Fruit fly (Drosophila melanogaster): ENCODE measurements around the gene btl.

The btl gene

DNA sequence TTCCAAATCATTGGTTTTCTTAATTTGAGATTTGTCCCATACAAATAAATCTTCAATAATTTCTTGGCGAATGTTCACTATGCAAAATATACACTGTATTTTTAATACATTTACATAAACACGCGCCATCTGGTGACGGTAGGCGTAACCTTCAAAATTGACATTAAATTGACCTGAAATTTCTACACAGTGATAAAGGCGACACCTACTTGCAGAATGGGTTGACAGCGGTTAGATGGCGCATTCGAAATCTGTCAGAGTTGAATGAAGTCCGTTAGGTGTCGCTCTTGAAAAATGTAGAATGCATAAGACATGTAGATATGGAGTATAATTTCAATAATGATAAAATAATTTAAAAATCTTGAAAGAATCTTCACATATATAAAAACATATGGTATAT lies 35.8 kb downstream of the btl start (continued):
- TF ChIP-seq HmgD (GFP tag; optimal IDR thresholded peaks at IDR 0.05) (peak; percentile 95), Poxn (GFP tag; IDR thresholded peaks at IDR 0.05) (no peak), salm (tag; optimal IDR thresholded peaks at IDR 0.05) (peak; percentile 46), CG1529 (GFP tag; optimal IDR thresholded peaks at IDR 0.05) (peak; percentile 11), B-H2 (GFP tag; optimal IDR thresholded peaks at IDR 0.05) (peak; percentile 78), dpn (GFP tag; optimal IDR thresholded peaks at IDR 0.05) (peak; percentile 87 to 90), CG7987 (GFP tag; optimal IDR thresholded peaks at IDR 0.05) (peak; percentile 78), ATbp (GFP tag; optimal IDR thresholded peaks at IDR 0.05) (no peak), hkb (optimal IDR thresholded peaks at IDR 0.05) (peak; percentile 57), hkb (GFP tag; IDR thresholded peaks at IDR 0.05) (peak; percentile 39), jing (GFP tag; optimal IDR thresholded peaks at IDR 0.05) (peak; percentile 63), ara (GFP tag; IDR thresholded peaks at IDR 0.05) (peak; percentile 53; the same call in 1 of the 2 replicates), wor (GFP tag; IDR thresholded peaks at IDR 0.05) (no peak; the same call in 1 of the 2 replicates), mirr (GFP tag; optimal IDR thresholded peaks at IDR 0.05) (peak; percentile 38), CG1602 (GFP tag; optimal IDR thresholded peaks at IDR 0.05) (peak; percentile 89), zen (tag; optimal IDR thresholded peaks at IDR 0.05) (peak; percentile 91), disco-r (GFP tag; optimal IDR thresholded peaks at IDR 0.05) (peak; percentile 58), oc (tag; optimal IDR thresholded peaks at IDR 0.05) (peak; percentile 64), Dip3 (GFP tag; optimal IDR thresholded peaks at IDR 0.05) (peak; percentile 72), Kr (GFP tag; optimal IDR thresholded peaks at IDR 0.05) (no peak), CG1832 (GFP tag; optimal IDR thresholded peaks at IDR 0.05) (no peak), her (GFP tag; optimal IDR thresholded peaks at IDR 0.05) (peak; percentile 77), CG43689 (GFP tag; IDR thresholded peaks at IDR 0.05) (0 out of 2 replicates have a peak, but pooled peaks have one; percentile 17), p53 (GFP tag; optimal IDR thresholded peaks at IDR 0.05) (peak; percentile 90), CG15073 (GFP tag; optimal IDR thresholded peaks at IDR 0.05) (peak; percentile 55), CG16813 (GFP tag; IDR thresholded peaks at IDR 0.05; ENCODE audit: partially characterized antibody) (peak; percentile 66), scrt (GFP tag; optimal IDR thresholded peaks at IDR 0.05) (peak; percentile 14), sug (tag; optimal IDR thresholded peaks at IDR 0.05) (peak; percentile 79), ap (GFP tag; IDR thresholded peaks at IDR 0.05) (no peak; the same call in 1 of the 2 replicates), CG3281 (GFP tag; optimal IDR thresholded peaks at IDR 0.05) (peak; percentile 25), pita (GFP tag; optimal IDR thresholded peaks at IDR 0.05) (peak; percentile 72), nerfin-2 (GFP tag; IDR thresholded peaks at IDR 0.05; ENCODE audit: partially characterized antibody) (no peak), sens (GFP tag) (peak; percentile 86), CG8281 (tag; optimal IDR thresholded peaks at IDR 0.05) (peak; percentile 17), wek (GFP tag; optimal IDR thresholded peaks at IDR 0.05) (no peak), corto (GFP tag; optimal IDR thresholded peaks at IDR 0.05) (no peak), tio (GFP tag; optimal IDR thresholded peaks at IDR 0.05) (peak; percentile 73), en (GFP tag; optimal IDR thresholded peaks at IDR 0.05) (peak; percentile 65), CG6254 (GFP tag; optimal IDR thresholded peaks at IDR 0.05) (no peak), sens-2 (GFP tag; IDR thresholded peaks at IDR 0.05) (0 out of 2 replicates have a peak, but pooled peaks have one; percentile 27), CG10147 (GFP tag; optimal IDR thresholded peaks at IDR 0.05) (peak; percentile 35), HLHmδ (GFP tag; optimal IDR thresholded peaks at IDR 0.05) (peak; percentile 33), tin (GFP tag; optimal IDR thresholded peaks at IDR 0.05) (peak; percentile 81), CG14860 (GFP tag; IDR thresholded peaks at IDR 0.05; ENCODE audit: partially characterized antibody) (no peak), CG3838 (GFP tag; optimal IDR thresholded peaks at IDR 0.05) (peak; percentile 26), Dp (GFP tag; optimal IDR thresholded peaks at IDR 0.05) (peak; percentile 16), emc (GFP tag; optimal IDR thresholded peaks at IDR 0.05) (peak; percentile 67), CG30020 (tag; optimal IDR thresholded peaks at IDR 0.05) (no peak), CG13624 (GFP tag; optimal IDR thresholded peaks at IDR 0.05) (peak; percentile 76), Atf3 (GFP tag; optimal IDR thresholded peaks at IDR 0.05) (peak; percentile 76), ERR (GFP tag; optimal IDR thresholded peaks at IDR 0.05) (peak; percentile 74)
